ENCODE assay signal across 2 worm cellular contexts in the genomic region with DNA sequence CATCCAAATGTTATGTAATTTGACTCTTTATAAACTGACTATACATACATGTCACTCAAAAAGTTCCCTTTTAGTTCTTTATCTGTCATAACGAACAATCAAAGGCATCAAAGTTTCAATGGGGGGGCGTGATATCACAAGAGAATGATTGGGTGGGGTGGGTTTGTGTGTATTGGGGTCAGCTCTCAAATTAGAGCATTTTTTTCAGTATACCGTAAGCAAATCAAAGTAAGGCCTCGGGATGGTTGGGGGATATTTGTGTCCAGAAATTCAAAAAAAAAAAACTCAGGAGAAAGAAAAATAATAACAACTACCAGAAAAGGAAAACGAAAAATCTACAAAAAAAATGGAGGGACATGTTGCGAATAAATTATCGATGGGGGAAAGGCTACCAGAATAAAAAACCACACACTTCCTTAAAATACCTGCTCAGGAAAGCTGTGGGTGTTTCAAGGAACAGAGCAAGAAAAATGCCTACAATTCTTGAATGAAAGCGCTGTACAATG.
TF ChIP-seq lines count a peak whose summit lies in the region.

Gene F01G12.18 (minus strand): TSS at position 51 of the 506 bp plus-strand sequence.

TF ChIP-seq in whole organism, L4 larva, 104 proteins besides CTCF, POLR2A, EP300 and RAD21:
- TF ChIP-seq nhr-48 (tag; optimal IDR thresholded peaks at IDR 0.05; lab: Kevin White, UChicago) (no peak), mes-2 (tag; optimal IDR thresholded peaks at IDR 0.05; lab: Kevin White, UChicago; ENCODE audit: poor library complexity, severe bottlenecking) (no peak), unc-62 (GFP tag; optimal IDR thresholded peaks at IDR 0.05 in 1 of 2; lab: Kevin White, UChicago) (peak in 1 of 2 experiments; percentile 98), unc-62 (tag; optimal IDR thresholded peaks at IDR 0.05; lab: Kevin White, UChicago) (no peak), nhr-28 (tag; optimal IDR thresholded peaks at IDR 0.05; lab: Kevin White, UChicago) (no peak), dmd-6 (GFP tag; IDR thresholded peaks at IDR 0.05; lab: Robert Waterston, UW) (peak; percentile 23; the same call in 1 of the 2 replicates), pqm-1 (tag; optimal IDR thresholded peaks at IDR 0.05; lab: Kevin White, UChicago) (no peak), skn-1 (tag; optimal IDR thresholded peaks at IDR 0.05; lab: Kevin White, UChicago) (no peak), lin-1 (GFP tag; IDR thresholded peaks at IDR 0.05; lab: Robert Waterston, UW) (no peak), F37D6.2 (tag; optimal IDR thresholded peaks at IDR 0.05; lab: Kevin White, UChicago) (no peak)

TF ChIP-seq in whole organism, young adult, 124 proteins besides CTCF, POLR2A, EP300 and RAD21:
- no peak for TF ChIP-seq lsl-1 (GFP tag; optimal IDR thresholded peaks at IDR 0.05; lab: Kevin White, UChicago)
- peak; percentile 29 for TF ChIP-seq nhr-80 (tag; optimal IDR thresholded peaks at IDR 0.05; lab: Kevin White, UChicago)
- no peak for TF ChIP-seq F49E8.2 (tag; optimal IDR thresholded peaks at IDR 0.05; lab: Kevin White, UChicago; ENCODE audit: insufficient read depth)
TF ChIP-seq in whole organism, young adult: peak in this region for 1.
